Fruit fly (Drosophila melanogaster) whole organism, embryonic: ENCODE data around the gene Gpdh1.

ENCODE experiments used
- CG10209 ChIP-seq: fragments of 200-800 bp; sonication (Bioruptor generic); optimal IDR thresholded peaks from 3 replicates; lab custom pipeline; 2017; ENCODE audit warnings: missing biosample characterization, mild to moderate bottlenecking, missing genetic modification characterization, missing genetic modification reagents
- CG12155 ChIP-seq: fragments of 200-800 bp; sonication (Bioruptor generic); optimal IDR thresholded peaks from 3 replicates; lab custom pipeline; 2016; ENCODE audit warnings: missing biosample characterization, missing genetic modification characterization
- CG12236 ChIP-seq: fragments of 200-800 bp; sonication (Bioruptor generic); optimal IDR thresholded peaks from 2 replicates; lab custom pipeline; 2016; ENCODE audit warnings: missing biosample characterization, missing genetic modification characterization
- CG1233 ChIP-seq: fragments of 200-800 bp; sonication (Bioruptor generic); optimal IDR thresholded peaks from 4 replicates; lab custom pipeline; 2018; ENCODE audit warnings: missing biosample characterization, mild to moderate bottlenecking, missing genetic modification characterization
- CG14050 ChIP-seq: fragments of 200-800 bp; sonication (Bioruptor generic); IDR thresholded peaks from 3 replicates; pipeline ENCODE4 v1.3.6; 2022; ENCODE audit warnings: missing biosample characterization, missing genetic modification characterization
- CG16815 ChIP-seq: fragments of 200-800 bp; sonication (Bioruptor generic); optimal IDR thresholded peaks from 3 replicates; lab custom pipeline; 2017; ENCODE audit warnings: missing biosample characterization, mild to moderate bottlenecking, missing genetic modification characterization
- CG17385 ChIP-seq: fragments of 200-800 bp; sonication (Bioruptor generic); optimal IDR thresholded peaks from 3 replicates; lab custom pipeline; 2018; ENCODE audit warnings: missing biosample characterization, mild to moderate bottlenecking, missing genetic modification characterization
- CG18011 ChIP-seq: fragments of 200-800 bp; sonication (Bioruptor generic); optimal IDR thresholded peaks from 2 replicates; lab custom pipeline; 2017; ENCODE audit warnings: missing biosample characterization, missing genetic modification characterization, mild to moderate bottlenecking, moderate library complexity, missing genotype
- CG2712 ChIP-seq: fragments of 200-800 bp; optimal IDR thresholded peaks from 3 replicates; lab custom pipeline; 2019; ENCODE audit warnings: missing biosample characterization, mild to moderate bottlenecking, missing genetic modification characterization, moderate library complexity
- CG30020 ChIP-seq: fragments of 200-800 bp; optimal IDR thresholded peaks from 2 replicates; lab custom pipeline; 2019; ENCODE audit warnings: missing biosample characterization, mild to moderate bottlenecking, missing genetic modification characterization, moderate library complexity
- CG31365 ChIP-seq: fragments of 200-800 bp; sonication (Bioruptor generic); optimal IDR thresholded peaks from 2 replicates; lab custom pipeline; 2018; ENCODE audit warnings: missing biosample characterization, mild to moderate bottlenecking, missing genetic modification characterization
- CG31441 ChIP-seq: fragments of 200-800 bp; sonication (Bioruptor generic); IDR thresholded peaks from 2 replicates; pipeline ENCODE4 v1.3.6; 2022; ENCODE audit warnings: missing biosample characterization, missing genetic modification characterization
- CG33557 ChIP-seq: fragments of 200-800 bp; sonication (Bioruptor generic); optimal IDR thresholded peaks from 2 replicates; lab custom pipeline; 2019; ENCODE audit warnings: missing biosample characterization, mild to moderate bottlenecking, missing genetic modification characterization, moderate library complexity
- CG4707 ChIP-seq: fragments of 200-800 bp; sonication (Bioruptor generic); optimal IDR thresholded peaks from 2 replicates; lab custom pipeline; 2018; ENCODE audit warnings: missing biosample characterization, mild to moderate bottlenecking, missing genetic modification characterization, moderate library complexity
- CG5953 ChIP-seq: fragments of 200-800 bp; sonication (Bioruptor generic); IDR thresholded peaks from 2 replicates; pipeline ENCODE4 v1.3.6; 2022; ENCODE audit warnings: missing biosample characterization, missing genetic modification characterization
- CG6683 ChIP-seq: fragments of 200-800 bp; sonication (Bioruptor generic); optimal IDR thresholded peaks from 2 replicates; lab custom pipeline; 2017; ENCODE audit warnings: missing biosample characterization, mild to moderate bottlenecking, missing genetic modification characterization, missing genetic modification reagents
- CG7357 ChIP-seq: fragments of 200-800 bp; sonication (Bioruptor generic); IDR thresholded peaks from 3 replicates; pipeline ENCODE4 v1.3.6; 2022; ENCODE audit warnings: missing biosample characterization, missing genetic modification characterization
- CG7556 ChIP-seq: fragments of 200-800 bp; sonication (Bioruptor generic); optimal IDR thresholded peaks from 2 replicates; lab custom pipeline; 2017; ENCODE audit warnings: missing biosample characterization, mild to moderate bottlenecking, missing genetic modification characterization
- CG8478 ChIP-seq: fragments of >200 bp; optimal IDR thresholded peaks from 2 replicates; lab custom pipeline; 2018
- CG8765 ChIP-seq: fragments of 200-800 bp; sonication (Bioruptor generic); IDR thresholded peaks from 2 replicates; pipeline ENCODE4 v1.3.6; 2022; ENCODE audit warnings: missing biosample characterization, missing genetic modification characterization
- CG9437 ChIP-seq: fragments of 200-800 bp; sonication (Bioruptor generic); optimal IDR thresholded peaks from 2 replicates; lab custom pipeline; 2018; ENCODE audit warnings: missing biosample characterization, mild to moderate bottlenecking, missing genetic modification characterization
- CG9609 ChIP-seq: fragments of 200-800 bp; sonication (Bioruptor generic); optimal IDR thresholded peaks from 3 replicates; lab custom pipeline; 2016; ENCODE audit warnings: missing biosample characterization, missing genetic modification characterization
- Chrac-16 ChIP-seq: fragments of 200-800 bp; sonication (Bioruptor generic); optimal IDR thresholded peaks from 3 replicates; lab custom pipeline; 2016; ENCODE audit warnings: missing biosample characterization, missing genetic modification characterization
- CkIIα-i1 ChIP-seq: fragments of 200-800 bp; sonication (Bioruptor generic); IDR thresholded peaks from 2 replicates; pipeline ENCODE4 v1.3.6; 2022; ENCODE audit warnings: missing biosample characterization, missing genetic modification characterization
- CrebB ChIP-seq: fragments of 200-800 bp; sonication (Bioruptor generic); optimal IDR thresholded peaks from 3 replicates; lab custom pipeline; 2018; ENCODE audit warnings: missing biosample characterization, mild to moderate bottlenecking, missing genetic modification characterization
- Dfd ChIP-seq, 2 experiments: fragments of >200 bp; optimal IDR thresholded peaks; 2 replicates each; lab custom pipeline; 2017; ENCODE audit warnings: missing biosample characterization in 2 of 2, missing genetic modification characterization in 2 of 2
- Dip2 ChIP-seq: fragments of 200-800 bp; sonication (Bioruptor generic); IDR thresholded peaks from 2 replicates; pipeline ENCODE4 v1.3.6; 2022; ENCODE audit warnings: missing biosample characterization, missing genetic modification characterization
- Drgx ChIP-seq: fragments of 200-800 bp; sonication (Bioruptor generic); IDR thresholded peaks from 2 replicates; pipeline ENCODE4 v1.3.6; 2022; ENCODE audit warnings: missing biosample characterization, missing genetic modification characterization
- Fer3 ChIP-seq: fragments of 200-800 bp; sonication (Bioruptor generic); optimal IDR thresholded peaks from 2 replicates; lab custom pipeline; 2018; ENCODE audit warnings: missing biosample characterization, mild to moderate bottlenecking, missing genetic modification characterization, moderate library complexity
- Hand ChIP-seq: fragments of 200-800 bp; sonication (Bioruptor generic); optimal IDR thresholded peaks from 2 replicates; lab custom pipeline; 2017; ENCODE audit warnings: mild to moderate bottlenecking, missing biosample characterization, missing genetic modification reagents, missing genetic modification characterization
- Spps ChIP-seq: fragments of 200-800 bp; sonication (Bioruptor generic); optimal IDR thresholded peaks from 2 replicates; lab custom pipeline; 2018; ENCODE audit warnings: missing biosample characterization, mild to moderate bottlenecking, missing genetic modification characterization
- Xrp1 ChIP-seq: fragments of 200-800 bp; sonication (Bioruptor generic); IDR thresholded peaks from 2 replicates; pipeline ENCODE4 v1.3.6; 2022; ENCODE audit warnings: missing biosample characterization, missing genetic modification characterization
- abd-A ChIP-seq: fragments of 200-800 bp; sonication (Bioruptor generic); optimal IDR thresholded peaks from 3 replicates; lab custom pipeline; 2019; ENCODE audit warnings: missing biosample characterization, mild to moderate bottlenecking, missing genetic modification characterization, moderate library complexity
- aop ChIP-seq: fragments of 200-800 bp; sonication (Bioruptor generic); IDR thresholded peaks from 2 replicates; pipeline ENCODE4 v1.3.6; 2022; ENCODE audit warnings: missing biosample characterization, missing genetic modification characterization
- br ChIP-seq: fragments of >200 bp; optimal IDR thresholded peaks from 2 replicates; lab custom pipeline; 2017
- chm ChIP-seq: fragments of 200-800 bp; sonication (Bioruptor generic); IDR thresholded peaks from 2 replicates; pipeline ENCODE4 v1.3.6; 2022; ENCODE audit warnings: missing biosample characterization, missing genetic modification characterization
- en ChIP-seq: fragments of 200-800 bp; sonication (Bioruptor generic); optimal IDR thresholded peaks from 2 replicates; lab custom pipeline; 2016; ENCODE audit warnings: missing biosample characterization, missing genetic modification characterization
- ewg ChIP-seq: fragments of 200-800 bp; sonication (Bioruptor generic); optimal IDR thresholded peaks from 3 replicates; lab custom pipeline; 2017; ENCODE audit warnings: mild to moderate bottlenecking, missing biosample characterization, missing genetic modification reagents, missing genetic modification characterization
- grau ChIP-seq: fragments of 200-800 bp; optimal IDR thresholded peaks from 3 replicates; lab custom pipeline; 2019; ENCODE audit warnings: missing biosample characterization, mild to moderate bottlenecking, missing genetic modification characterization, moderate library complexity
- gt ChIP-seq: fragments of 200-800 bp; sonication (Bioruptor generic); IDR thresholded peaks from 2 replicates; pipeline ENCODE4 v1.3.6; 2022; ENCODE audit warnings: missing biosample characterization, missing genetic modification characterization
- jigr1 ChIP-seq: fragments of 200-800 bp; sonication (Bioruptor generic); IDR thresholded peaks from 3 replicates; pipeline ENCODE4 v1.3.6; 2022; ENCODE audit warnings: missing biosample characterization, missing genetic modification characterization
- kay ChIP-seq: fragments of 200-800 bp; sonication (Bioruptor generic); optimal IDR thresholded peaks from 2 replicates; lab custom pipeline; 2016; ENCODE audit warnings: missing biosample characterization, missing genetic modification characterization
- luna ChIP-seq: fragments of 200-800 bp; sonication (Bioruptor generic); optimal IDR thresholded peaks from 2 replicates; lab custom pipeline; 2016; ENCODE audit warnings: missing biosample characterization, missing genetic modification characterization
- nerfin-1 ChIP-seq: fragments of 200-800 bp; sonication (Bioruptor generic); optimal IDR thresholded peaks from 3 replicates; lab custom pipeline; 2019; ENCODE audit warnings: missing biosample characterization, mild to moderate bottlenecking, missing genetic modification characterization, moderate library complexity
- pb ChIP-seq: fragments of 200-800 bp; sonication (Bioruptor generic); optimal IDR thresholded peaks from 3 replicates; lab custom pipeline; 2016; ENCODE audit warnings: missing biosample characterization, missing genetic modification characterization
- pnt ChIP-seq: fragments of 200-800 bp; sonication (Bioruptor generic); optimal IDR thresholded peaks from 3 replicates; lab custom pipeline; 2016; ENCODE audit warnings: missing biosample characterization, missing genetic modification characterization
- pum ChIP-seq: fragments of 200-800 bp; sonication (Bioruptor generic); optimal IDR thresholded peaks from 2 replicates; lab custom pipeline; 2016; ENCODE audit warnings: missing biosample characterization, missing genetic modification characterization
- sug ChIP-seq: fragments of 200-800 bp; optimal IDR thresholded peaks from 2 replicates; lab custom pipeline; 2019; ENCODE audit warnings: missing biosample characterization, mild to moderate bottlenecking, missing genetic modification characterization, moderate library complexity
- tgo ChIP-seq: fragments of 200-800 bp; sonication (Bioruptor generic); IDR thresholded peaks from 3 replicates; pipeline ENCODE4 v1.3.6; 2022; ENCODE audit warnings: missing biosample characterization, missing genetic modification characterization
- tio ChIP-seq: fragments of 200-800 bp; sonication (Bioruptor generic); optimal IDR thresholded peaks from 2 replicates; lab custom pipeline; 2017; ENCODE audit warnings: missing biosample characterization, missing genetic modification characterization, inconsistent platforms
- z ChIP-seq: fragments of 200-800 bp; sonication (Bioruptor generic); IDR thresholded peaks from 3 replicates; pipeline ENCODE4 v1.3.6; 2022; ENCODE audit warnings: missing biosample characterization, missing genetic modification characterization

Gene Gpdh1

DNA sequence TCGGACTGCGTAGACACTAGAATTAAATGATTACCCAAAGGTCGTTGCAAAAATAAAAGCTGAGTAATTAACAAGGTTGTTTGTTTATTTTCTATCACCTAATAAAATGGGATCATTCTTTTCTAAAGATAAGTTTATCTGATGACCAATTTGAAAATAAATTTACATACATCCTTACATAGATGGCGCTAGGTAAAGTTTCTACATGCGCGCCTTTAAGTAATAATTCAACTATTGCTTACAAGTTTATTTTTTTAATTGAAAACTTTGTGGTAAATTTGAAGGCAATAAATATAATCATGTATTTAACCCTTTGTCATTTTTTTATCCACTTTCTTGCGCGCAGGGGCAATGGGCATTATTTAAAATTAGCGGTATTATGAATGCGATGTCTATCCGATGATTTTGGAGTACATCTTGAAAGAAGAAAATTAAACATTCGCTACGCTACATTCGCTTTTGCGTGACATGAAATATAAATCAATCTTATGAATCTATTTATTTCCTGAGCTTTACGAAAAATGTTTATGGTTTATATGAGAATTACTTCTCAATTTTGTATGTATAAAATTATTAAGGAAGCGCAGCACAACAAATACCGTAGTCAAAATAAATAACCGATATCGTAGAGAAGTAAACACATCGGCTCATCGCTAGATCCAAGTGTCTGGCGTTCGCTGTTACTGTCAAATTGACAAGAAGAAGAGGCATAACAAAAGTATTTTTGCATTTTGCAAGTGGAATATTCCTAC lies 5.5 kb downstream of the Gpdh1 start, which contains the start of gene CG9044 (continued):
- TF ChIP-seq CG7556 (GFP tag; lab: Kevin White, UChicago) (no peak), CG17385 (peak; percentile 97), CG10209 (peak; percentile 3), luna (no peak), CG12236 (GFP tag; lab: Kevin White, UChicago) (no peak), Xrp1 (GFP tag; lab: Robert Waterston, UW) (peak; percentile 42; the same call in 1 of the 2 replicates), Fer3 (tag; lab: Kevin White, UChicago) (no peak), Dfd (GFP tag; optimal IDR thresholded peaks at IDR 0.05; lab: Kevin White, UChicago) (no peak), pum (GFP tag; lab: Kevin White, UChicago) (peak; percentile 57), CkIIα-i1 (no peak), CG2712 (tag; lab: Kevin White, UChicago) (peak; percentile 67), gt (GFP tag; lab: Robert Waterston, UW) (no peak), jigr1 (GFP tag; lab: Robert Waterston, UW) (0 out of 3 replicates have a peak, but pooled peaks have one; percentile 23), nerfin-1 (tag; lab: Kevin White, UChicago) (no peak), kay (GFP tag; lab: Kevin White, UChicago) (peak; percentile 24), en (GFP tag; lab: Kevin White, UChicago) (no peak), CG6683 (GFP tag; lab: Kevin White, UChicago) (no peak), tio (peak; percentile 62), aop (no peak), abd-A (tag; lab: Kevin White, UChicago) (no peak), CG14050 (GFP tag; lab: Robert Waterston, UW) (no peak), Hand (GFP tag; lab: Kevin White, UChicago) (no peak), CG9609 (GFP tag; lab: Kevin White, UChicago) (peak; percentile 61), CG16815 (peak; percentile 21), Drgx (no peak), Spps (tag; lab: Kevin White, UChicago) (no peak), tgo (no peak; the same call in 2 of the 3 replicates), CG4707 (GFP tag; lab: Kevin White, UChicago) (no peak), br (lab: Kevin White, UChicago) (no peak), CG8478 (lab: Kevin White, UChicago) (no peak), sug (tag; lab: Kevin White, UChicago) (no peak), CG8765 (GFP tag; lab: Robert Waterston, UW) (0 out of 2 replicates have a peak, but pooled peaks have one; percentile 22), CG7357 (0 out of 3 replicates have a peak, but pooled peaks have one; percentile 6), CG31365 (tag; lab: Kevin White, UChicago) (no peak), CG12155 (peak; percentile 57), CG1233 (GFP tag; lab: Kevin White, UChicago) (peak; percentile 39), CG5953 (GFP tag; lab: Robert Waterston, UW) (no peak), chm (no peak), grau (tag; lab: Kevin White, UChicago) (no peak), CG33557 (peak; percentile 7), CG30020 (peak; percentile 64), z (GFP tag; lab: Robert Waterston, UW) (no peak), CG18011 (GFP tag; lab: Kevin White, UChicago) (no peak), ewg (GFP tag; lab: Kevin White, UChicago) (peak; percentile 63), pnt (GFP tag; lab: Kevin White, UChicago) (peak; percentile 66), Dip2 (GFP tag; lab: Robert Waterston, UW) (peak; percentile 91), CG31441 (GFP tag; lab: Robert Waterston, UW) (no peak), CrebB (tag; lab: Kevin White, UChicago) (no peak), Chrac-16 (GFP tag; lab: Kevin White, UChicago) (peak; percentile 61), pb (GFP tag; lab: Kevin White, UChicago) (no peak), CG9437 (GFP tag; lab: Kevin White, UChicago) (peak; percentile 54)
